Worm (Caenorhabditis elegans) whole organism, midembryonic: ENCODE results near the gene C29A12.6.
A peak's percentile ranks its signal among the peaks of the same experiment; 100 is the strongest.

ENCODE experiments used
- T22C8.4 ChIP-seq: fragments of 200-800 bp; sonication (Bioruptor generic); IDR thresholded peaks from 2 replicates; pipeline ENCODE4 v1.3.6; 2022; ENCODE audit warnings: missing genetic modification characterization, missing compliant biosample characterization
- cog-1 ChIP-seq: sonication (generic microtip); optimal IDR thresholded peaks from 2 replicates; lab custom pipeline; 2016; ENCODE audit warnings: missing genetic modification characterization, missing compliant biosample characterization
- flt-1 ChIP-seq: fragments of 200-800 bp; sonication (Bioruptor generic); IDR thresholded peaks from 2 replicates; pipeline ENCODE4 v1.3.6; 2022; ENCODE audit warnings: missing genetic modification characterization, missing compliant biosample characterization
- klf-2 ChIP-seq: fragments of 200-800 bp; sonication (Bioruptor generic); conservative IDR thresholded peaks from 2 replicates; pipeline ENCODE4 v1.3.6; 2022; ENCODE audit warnings: missing genetic modification reagents, missing genetic modification characterization, missing compliant biosample characterization
- med-1 ChIP-seq: sonication (generic microtip); optimal IDR thresholded peaks from 2 replicates; lab custom pipeline; 2017; ENCODE audit warnings: missing genetic modification characterization, mild to moderate bottlenecking, missing compliant biosample characterization, antibody characterized with exemption, missing genetic modification reagents; ENCODE audit not compliant: insufficient read depth
- ref-1 ChIP-seq: fragments of 200-800 bp; sonication (Bioruptor generic); conservative IDR thresholded peaks from 2 replicates; pipeline ENCODE4 v1.3.6; 2022; ENCODE audit warnings: missing genetic modification reagents, missing genetic modification characterization, missing compliant biosample characterization
- tab-1 ChIP-seq: fragments of 200-800 bp; sonication (Bioruptor generic); IDR thresholded peaks from 2 replicates; pipeline ENCODE4 v1.3.6; 2022; ENCODE audit warnings: missing genetic modification characterization, missing compliant biosample characterization
- ztf-23 ChIP-seq: fragments of 200-800 bp; sonication (Bioruptor generic); IDR thresholded peaks from 2 replicates; pipeline ENCODE4 v1.3.6; 2022; ENCODE audit warnings: missing genetic modification reagents, missing genetic modification characterization, missing compliant biosample characterization
- ztf-29 ChIP-seq: fragments of 200-800 bp; sonication (Bioruptor generic); IDR thresholded peaks from 2 replicates; pipeline ENCODE4 v1.3.6; 2022; ENCODE audit warnings: missing genetic modification reagents, missing genetic modification characterization, missing compliant biosample characterization

C29A12.6 gene

ce11 chrV:10846893-10847292 lies at the start of gene C29A12.6:
Gene C29A12.6, plus strand, starts transcription at chrV:10847193.
- TF ChIP-seq klf-2 (GFP tag; lab: Robert Waterston, UW) = no peak
- no peak for TF ChIP-seq tab-1 (GFP tag; lab: Robert Waterston, UW)
- TF ChIP-seq ztf-23 (GFP tag; lab: Robert Waterston, UW) = no peak
- no peak for TF ChIP-seq cog-1 (tag; lab: Kevin White, UChicago)
- TF ChIP-seq ztf-29 (GFP tag; lab: Robert Waterston, UW) = no peak
- no peak for TF ChIP-seq ref-1 (GFP tag; lab: Robert Waterston, UW)
- no peak for TF ChIP-seq flt-1 (GFP tag; lab: Robert Waterston, UW)
- TF ChIP-seq T22C8.4 (GFP tag; lab: Robert Waterston, UW) = no peak
- TF ChIP-seq med-1 (GFP tag; lab: Kevin White, UChicago) = no peak

- TF ChIP-seq flt-1 (GFP tag; lab: Robert Waterston, UW) (no peak), ref-1 (GFP tag; lab: Robert Waterston, UW) (no peak), ztf-23 (GFP tag; lab: Robert Waterston, UW) (no peak), tab-1 (GFP tag; lab: Robert Waterston, UW) (no peak), ztf-29 (GFP tag; lab: Robert Waterston, UW) (no peak), T22C8.4 (GFP tag; lab: Robert Waterston, UW) (no peak), cog-1 (tag; lab: Kevin White, UChicago) (no peak), med-1 (GFP tag; lab: Kevin White, UChicago) (no peak), klf-2 (GFP tag; lab: Robert Waterston, UW) (no peak)
Observed at ce11 chrV:10798090-10798489, 48.9 kb upstream of the C29A12.6 start, which contains the start of gene srh-184. Gene srh-184, minus strand, starts transcription at chrV:10798190.

- TF ChIP-seq med-1 (GFP tag; lab: Kevin White, UChicago) (no peak), flt-1 (GFP tag; lab: Robert Waterston, UW) (no peak), ztf-23 (GFP tag; lab: Robert Waterston, UW) (no peak), T22C8.4 (GFP tag; lab: Robert Waterston, UW) (no peak), cog-1 (tag; lab: Kevin White, UChicago) (no peak)
Observed at ce11 chrV:10801154-10801553, 45.8 kb upstream of the C29A12.6 start, which contains the start of gene D1054.18. Gene D1054.18, minus strand, starts transcription at chrV:10801198.

- TF ChIP-seq T22C8.4 (GFP tag; lab: Robert Waterston, UW) (no peak), ztf-23 (GFP tag; lab: Robert Waterston, UW) (no peak), flt-1 (GFP tag; lab: Robert Waterston, UW) (no peak), cog-1 (tag; lab: Kevin White, UChicago) (no peak), ref-1 (GFP tag; lab: Robert Waterston, UW) (no peak), tab-1 (GFP tag; lab: Robert Waterston, UW) (no peak), klf-2 (GFP tag; lab: Robert Waterston, UW) (no peak), ztf-29 (GFP tag; lab: Robert Waterston, UW) (no peak), med-1 (GFP tag; lab: Kevin White, UChicago) (no peak)
Observed at ce11 chrV:10802060-10802459, 44.9 kb upstream of the C29A12.6 start.

ce11 chrV:10804374-10804773 lies 42.6 kb upstream of the C29A12.6 start, which contains the start of gene secs-1:
Gene secs-1, minus strand, starts transcription at chrV:10804474.
- TF ChIP-seq klf-2 (GFP tag; lab: Robert Waterston, UW) = no peak
- no peak for TF ChIP-seq ztf-29 (GFP tag; lab: Robert Waterston, UW)
- TF ChIP-seq ref-1 (GFP tag; lab: Robert Waterston, UW) = no peak
- no peak for TF ChIP-seq ztf-23 (GFP tag; lab: Robert Waterston, UW)
- no peak for TF ChIP-seq flt-1 (GFP tag; lab: Robert Waterston, UW)
- TF ChIP-seq cog-1 (tag; lab: Kevin White, UChicago) = no peak
- TF ChIP-seq med-1 (GFP tag; lab: Kevin White, UChicago) = no peak
- no peak for TF ChIP-seq T22C8.4 (GFP tag; lab: Robert Waterston, UW)
- TF ChIP-seq tab-1 (GFP tag; lab: Robert Waterston, UW) = no peak

- TF ChIP-seq klf-2 (GFP tag; lab: Robert Waterston, UW) (no peak), med-1 (GFP tag; lab: Kevin White, UChicago) (no peak), ztf-29 (GFP tag; lab: Robert Waterston, UW) (no peak)
Observed at ce11 chrV:10805934-10806333, 41.1 kb upstream of the C29A12.6 start, which contains the start of gene prp-38. Gene prp-38, minus strand, starts transcription at chrV:10806034.

- TF ChIP-seq ref-1 (GFP tag; lab: Robert Waterston, UW) (peak; percentile 61), klf-2 (GFP tag; lab: Robert Waterston, UW) (peak; percentile 78), cog-1 (tag; lab: Kevin White, UChicago) (peak; percentile 93), tab-1 (GFP tag; lab: Robert Waterston, UW) (peak; percentile 92), med-1 (GFP tag; lab: Kevin White, UChicago) (peak; percentile 90), flt-1 (GFP tag; lab: Robert Waterston, UW) (peak; percentile 96), ztf-23 (GFP tag; lab: Robert Waterston, UW) (peak; percentile 92), T22C8.4 (GFP tag; lab: Robert Waterston, UW) (peak; percentile 61; the same call in 1 of the 2 replicates), ztf-29 (GFP tag; lab: Robert Waterston, UW) (peak; percentile 83; the same call in 1 of the 2 replicates)
Observed at ce11 chrV:10807862-10808327, 39.1 kb upstream of the C29A12.6 start, which contains the start of gene plrg-1. Gene plrg-1, minus strand, starts transcription at chrV:10807912.

- TF ChIP-seq T22C8.4 (GFP tag; lab: Robert Waterston, UW) (no peak), klf-2 (GFP tag; lab: Robert Waterston, UW) (no peak), cog-1 (tag; lab: Kevin White, UChicago) (no peak), flt-1 (GFP tag; lab: Robert Waterston, UW) (no peak), tab-1 (GFP tag; lab: Robert Waterston, UW) (no peak), med-1 (GFP tag; lab: Kevin White, UChicago) (no peak), ref-1 (GFP tag; lab: Robert Waterston, UW) (no peak), ztf-23 (GFP tag; lab: Robert Waterston, UW) (no peak), ztf-29 (GFP tag; lab: Robert Waterston, UW) (no peak)
Observed at ce11 chrV:10811763-10812162, 35.2 kb upstream of the C29A12.6 start, which contains the start of gene C29A12.22. Gene C29A12.22, plus strand, starts transcription at chrV:10812063.
